Fruit fly (Drosophila melanogaster) whole organism, pupa: ENCODE data around the gene Aprt.
A peak's percentile ranks its signal among the peaks of the same experiment; 100 is the strongest.

Source experiments
- CG10348 ChIP-seq: fragments of 200-800 bp; sonication (Bioruptor generic); IDR thresholded peaks from 2 replicates; pipeline ENCODE4 v1.3.6; 2022; ENCODE audit warnings: missing biosample characterization, missing genetic modification characterization
- CG12605 ChIP-seq: fragments of 200-800 bp; sonication (Bioruptor generic); IDR thresholded peaks from 2 replicates; pipeline ENCODE4 v1.3.6; 2022; ENCODE audit warnings: missing biosample characterization, missing genetic modification characterization
- CG13204 ChIP-seq: fragments of 200-800 bp; sonication (Bioruptor generic); optimal IDR thresholded peaks from 2 replicates; lab custom pipeline; 2018; ENCODE audit warnings: missing biosample characterization, mild to moderate bottlenecking, missing genetic modification characterization, moderate library complexity
- CG14655 ChIP-seq: fragments of 200-800 bp; sonication (Bioruptor generic); optimal IDR thresholded peaks from 3 replicates; lab custom pipeline; 2017; ENCODE audit warnings: mild to moderate bottlenecking, missing biosample characterization, missing genetic modification reagents, missing genetic modification characterization
- CG15710 ChIP-seq: fragments of 200-800 bp; sonication (Bioruptor generic); optimal IDR thresholded peaks from 2 replicates; lab custom pipeline; 2018; ENCODE audit warnings: missing biosample characterization, mild to moderate bottlenecking, missing genetic modification characterization, moderate library complexity
- CG17806 ChIP-seq: fragments of 200-800 bp; sonication (Bioruptor generic); optimal IDR thresholded peaks from 2 replicates; lab custom pipeline; 2018; ENCODE audit warnings: missing biosample characterization, mild to moderate bottlenecking, missing genetic modification characterization, moderate library complexity
- CG32121 ChIP-seq: fragments of 200-800 bp; sonication (Bioruptor generic); IDR thresholded peaks from 2 replicates; pipeline ENCODE4 v1.3.6; 2022; ENCODE audit warnings: missing biosample characterization, missing genetic modification characterization
- CG34367 ChIP-seq: fragments of 200-800 bp; sonication (Bioruptor generic); optimal IDR thresholded peaks from 2 replicates; lab custom pipeline; 2018; ENCODE audit warnings: missing biosample characterization, mild to moderate bottlenecking, missing genetic modification characterization
- CG4496 ChIP-seq: fragments of 200-800 bp; sonication (Bioruptor generic); IDR thresholded peaks from 3 replicates; pipeline ENCODE4 v1.3.6; 2022; ENCODE audit warnings: missing biosample characterization, missing genetic modification characterization
- CG8159 ChIP-seq: fragments of 200-800 bp; sonication (Bioruptor generic); optimal IDR thresholded peaks from 3 replicates; lab custom pipeline; 2018; ENCODE audit warnings: missing biosample characterization, mild to moderate bottlenecking, missing genetic modification characterization, moderate library complexity
- CG8301 ChIP-seq: fragments of 200-800 bp; sonication (Bioruptor generic); optimal IDR thresholded peaks from 2 replicates; lab custom pipeline; 2018; ENCODE audit warnings: missing biosample characterization, mild to moderate bottlenecking, missing genetic modification characterization
- CG9948 ChIP-seq: fragments of 200-800 bp; sonication (Bioruptor generic); optimal IDR thresholded peaks from 2 replicates; lab custom pipeline; 2018; ENCODE audit warnings: missing biosample characterization, mild to moderate bottlenecking, missing genetic modification characterization, moderate library complexity
- D1 ChIP-seq: fragments of 200-800 bp; sonication (Bioruptor generic); optimal IDR thresholded peaks from 2 replicates; lab custom pipeline; 2018; ENCODE audit warnings: missing biosample characterization, mild to moderate bottlenecking, missing genetic modification characterization, moderate library complexity
- EcR ChIP-seq: fragments of 200-800 bp; sonication (Bioruptor generic); optimal IDR thresholded peaks from 3 replicates; lab custom pipeline; 2019; ENCODE audit warnings: missing biosample characterization, missing genetic modification characterization, mild to moderate bottlenecking, moderate library complexity, missing genetic modification reagents
- Ets98B ChIP-seq: fragments of 200-800 bp; sonication (Bioruptor generic); IDR thresholded peaks from 2 replicates; pipeline ENCODE4 v1.3.6; 2022; ENCODE audit warnings: missing biosample characterization, missing genetic modification characterization
- Pif1A ChIP-seq: fragments of 200-800 bp; sonication (Bioruptor generic); optimal IDR thresholded peaks from 3 replicates; lab custom pipeline; 2016; ENCODE audit warnings: missing biosample characterization, missing genetic modification characterization
- Pif1B ChIP-seq: fragments of 200-800 bp; sonication (Bioruptor generic); optimal IDR thresholded peaks from 3 replicates; lab custom pipeline; 2016; ENCODE audit warnings: missing biosample characterization, missing genetic modification characterization
- Snoo ChIP-seq: fragments of 200-800 bp; sonication (Bioruptor generic); optimal IDR thresholded peaks from 3 replicates; lab custom pipeline; 2017; ENCODE audit warnings: missing biosample characterization, mild to moderate bottlenecking, missing genetic modification characterization, inconsistent platforms
- fd96Ca ChIP-seq: fragments of 200-800 bp; sonication (Bioruptor generic); IDR thresholded peaks from 3 replicates; pipeline ENCODE4 v1.3.6; 2022; ENCODE audit warnings: missing biosample characterization, missing genetic modification characterization
- gl ChIP-seq: fragments of 200-800 bp; sonication (Bioruptor generic); optimal IDR thresholded peaks from 2 replicates; lab custom pipeline; 2018; ENCODE audit warnings: missing biosample characterization, mild to moderate bottlenecking, missing genetic modification characterization
- rn ChIP-seq: fragments of 200-800 bp; sonication (Bioruptor generic); IDR thresholded peaks from 2 replicates; pipeline ENCODE4 v1.3.6; 2022; ENCODE audit warnings: missing biosample characterization, missing genetic modification characterization

Gene Aprt

DNA sequence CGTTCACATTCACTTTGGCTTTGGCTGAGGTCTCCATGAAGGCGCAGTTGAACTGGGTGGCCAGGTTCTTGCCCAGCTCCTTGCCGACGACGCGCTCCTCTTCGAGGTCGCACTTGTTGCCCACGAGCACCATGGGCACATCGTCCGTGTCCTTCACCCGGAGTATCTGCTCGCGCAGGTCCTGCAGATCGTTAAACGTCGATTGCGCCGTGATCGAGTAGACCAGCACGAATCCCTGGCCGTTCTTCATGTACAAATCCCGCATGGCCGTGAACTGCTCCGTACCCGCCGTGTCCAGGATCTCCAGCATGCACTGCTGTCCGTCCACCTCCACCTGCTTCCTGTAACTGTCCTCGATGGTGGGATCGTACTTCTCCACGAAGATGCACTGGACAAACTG, 24.1 kb downstream of the Aprt start:
- TF ChIP-seq CG9948 (tag; lab: Kevin White, UChicago) (no peak), Pif1B (GFP tag; lab: Kevin White, UChicago) (no peak), rn (GFP tag; lab: Robert Waterston, UW) (no peak), Pif1A (GFP tag; lab: Kevin White, UChicago) (no peak), CG15710 (tag; lab: Kevin White, UChicago) (no peak), CG17806 (no peak), Snoo (tag; lab: Kevin White, UChicago) (no peak), CG32121 (GFP tag; lab: Robert Waterston, UW) (no peak), fd96Ca (no peak), EcR (no peak), CG8159 (tag; lab: Kevin White, UChicago) (no peak), CG14655 (GFP tag; lab: Kevin White, UChicago) (no peak), CG13204 (GFP tag; lab: Kevin White, UChicago) (no peak), Ets98B (GFP tag; lab: Robert Waterston, UW) (no peak), CG10348 (GFP tag; lab: Robert Waterston, UW) (no peak), CG8301 (tag; lab: Kevin White, UChicago) (no peak)
- TF ChIP-seq, all 21 proteins: peak for 0

DNA sequence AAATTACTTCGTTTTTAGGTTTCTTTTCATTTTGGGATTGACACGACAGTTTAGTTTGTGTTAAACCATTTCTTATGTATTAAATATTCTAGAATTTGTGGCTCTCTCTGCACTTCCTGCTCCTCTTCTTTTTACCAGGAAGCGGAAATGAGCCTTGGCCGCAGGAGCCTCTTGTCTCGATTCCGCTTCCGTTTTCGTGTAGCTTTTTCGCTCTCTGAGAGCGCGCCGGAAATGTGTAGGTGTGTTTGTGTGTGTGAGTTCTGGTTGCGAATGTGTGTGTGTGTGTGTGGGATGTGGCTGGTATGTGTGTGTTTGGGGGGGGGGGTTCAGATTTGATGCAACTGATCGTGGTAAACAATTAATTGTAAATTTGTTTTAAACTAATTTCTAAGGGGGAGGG, 25.3 kb downstream of the Aprt start:
- no peak for TF ChIP-seq D1
- no peak for TF ChIP-seq CG13204 (GFP tag; lab: Kevin White, UChicago)
- no peak for TF ChIP-seq CG34367 (tag; lab: Kevin White, UChicago)
- no peak for TF ChIP-seq CG10348 (GFP tag; lab: Robert Waterston, UW)
- TF ChIP-seq Pif1B (GFP tag; lab: Kevin White, UChicago) = peak; percentile 39
- TF ChIP-seq Pif1A (GFP tag; lab: Kevin White, UChicago) = peak; percentile 51
- TF ChIP-seq Snoo (tag; lab: Kevin White, UChicago) = peak; percentile 62
- peak; percentile 36 for TF ChIP-seq gl
- TF ChIP-seq CG12605 (GFP tag; lab: Robert Waterston, UW) = peak; percentile 20; the same call in 1 of the 2 replicates
- TF ChIP-seq CG9948 (tag; lab: Kevin White, UChicago) = no peak
- no peak for TF ChIP-seq EcR
- no peak for TF ChIP-seq CG15710 (tag; lab: Kevin White, UChicago)
- no peak; the same call in 2 of the 3 replicates for TF ChIP-seq fd96Ca
- no peak for TF ChIP-seq rn (GFP tag; lab: Robert Waterston, UW)
- no peak for TF ChIP-seq CG32121 (GFP tag; lab: Robert Waterston, UW)
- TF ChIP-seq CG17806 = peak; percentile 23
- no peak for TF ChIP-seq CG14655 (GFP tag; lab: Kevin White, UChicago)
- TF ChIP-seq CG4496 (GFP tag; lab: Robert Waterston, UW) = peak; percentile 11; the same call in 1 of the 3 replicates
- no peak for TF ChIP-seq CG8301 (tag; lab: Kevin White, UChicago)
- no peak for TF ChIP-seq Ets98B (GFP tag; lab: Robert Waterston, UW)
- TF ChIP-seq CG8159 (tag; lab: Kevin White, UChicago) = no peak

DNA sequence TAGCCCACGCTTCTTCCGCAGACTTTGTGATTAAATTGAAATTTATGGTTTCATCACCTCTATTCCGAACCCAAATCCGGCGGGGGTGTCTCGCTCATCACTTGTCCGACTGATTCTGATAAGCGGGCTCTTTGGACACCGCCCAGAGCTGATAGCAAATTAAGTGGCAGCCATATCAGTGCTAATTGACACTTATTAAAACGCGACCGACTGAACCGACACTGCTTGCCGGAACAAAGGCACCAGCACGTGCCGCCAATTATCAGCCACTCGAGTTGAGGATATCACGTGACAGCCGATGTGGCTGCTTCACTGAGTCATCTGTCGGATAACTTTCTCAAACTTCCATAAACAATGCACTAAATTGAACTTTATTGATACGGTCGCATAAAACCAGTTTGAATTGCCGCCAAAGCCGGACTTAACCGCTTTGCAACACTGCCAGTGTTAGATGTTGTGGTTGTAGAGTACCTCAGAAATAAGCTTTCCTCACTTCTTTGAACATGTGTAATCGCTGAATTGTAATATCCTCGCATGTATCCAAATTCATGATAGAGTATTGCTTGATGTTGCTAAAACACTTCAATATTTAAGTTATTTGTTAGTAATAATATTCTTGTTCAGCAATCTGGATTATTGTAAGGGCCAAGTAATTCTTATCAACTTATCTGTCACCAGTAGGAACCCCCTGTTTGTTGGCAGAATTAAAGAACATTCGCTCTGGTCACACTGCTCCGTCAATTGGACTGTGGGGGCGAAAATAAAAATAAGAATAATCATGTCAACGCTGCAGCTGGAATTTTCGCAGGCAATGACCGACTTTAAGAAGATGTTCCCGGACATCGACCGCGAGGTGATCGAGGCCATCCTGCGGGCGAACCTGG, 28.1 kb downstream of the Aprt start, which contains the start of gene CG12024:
CG12024 (plus strand) TSS at position 699 of the 884 bp plus-strand sequence.
- TF ChIP-seq rn (GFP tag; lab: Robert Waterston, UW) (no peak), D1 (no peak), CG13204 (GFP tag; lab: Kevin White, UChicago) (no peak), CG4496 (GFP tag; lab: Robert Waterston, UW) (no peak), EcR (no peak), CG8159 (tag; lab: Kevin White, UChicago) (peak; percentile 62), Ets98B (GFP tag; lab: Robert Waterston, UW) (peak; percentile 47; the same call in 1 of the 2 replicates), fd96Ca (no peak), CG15710 (tag; lab: Kevin White, UChicago) (peak; percentile 61), CG32121 (GFP tag; lab: Robert Waterston, UW) (peak; percentile 20; the same call in 1 of the 2 replicates), Pif1B (GFP tag; lab: Kevin White, UChicago) (no peak), CG8301 (tag; lab: Kevin White, UChicago) (peak; percentile 36), Snoo (tag; lab: Kevin White, UChicago) (peak; percentile 50), Pif1A (GFP tag; lab: Kevin White, UChicago) (peak; percentile 35), CG17806 (peak; percentile 29), CG14655 (GFP tag; lab: Kevin White, UChicago) (no peak), CG9948 (tag; lab: Kevin White, UChicago) (peak; percentile 37), CG34367 (tag; lab: Kevin White, UChicago) (peak; percentile 22), CG10348 (GFP tag; lab: Robert Waterston, UW) (no peak), gl (no peak), CG12605 (GFP tag; lab: Robert Waterston, UW) (no peak)

DNA sequence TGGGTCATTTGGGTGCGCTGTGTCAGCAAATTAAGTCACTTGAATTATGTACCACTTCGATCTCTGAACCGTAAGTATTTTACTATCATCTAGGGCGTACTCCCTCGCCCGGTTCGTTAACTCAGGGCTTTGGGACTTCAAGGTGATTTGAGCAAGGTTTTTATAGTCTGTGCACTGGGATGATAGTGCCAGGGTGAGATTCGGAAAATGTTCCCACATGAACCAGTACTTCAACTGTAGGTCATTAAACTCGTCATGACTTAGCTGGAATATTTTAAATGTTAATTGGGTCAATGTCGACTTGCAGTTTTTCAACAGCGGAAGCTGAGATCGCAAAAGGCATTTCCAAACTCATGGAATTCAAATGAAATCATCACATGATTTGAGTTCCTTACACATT, 29.3 kb downstream of the Aprt start, which contains the start of gene CNMa:
CNMa (minus strand) TSS at position 101 of the 400 bp plus-strand sequence.
- no peak for TF ChIP-seq CG12605 (GFP tag; lab: Robert Waterston, UW)
- no peak for TF ChIP-seq fd96Ca
- TF ChIP-seq gl = no peak
- no peak for TF ChIP-seq CG14655 (GFP tag; lab: Kevin White, UChicago)
- TF ChIP-seq CG34367 (tag; lab: Kevin White, UChicago) = no peak
- no peak for TF ChIP-seq Ets98B (GFP tag; lab: Robert Waterston, UW)
- no peak for TF ChIP-seq CG10348 (GFP tag; lab: Robert Waterston, UW)
- no peak for TF ChIP-seq CG4496 (GFP tag; lab: Robert Waterston, UW)
- TF ChIP-seq CG8301 (tag; lab: Kevin White, UChicago) = no peak
- TF ChIP-seq, all 21 proteins: peak for 0

DNA sequence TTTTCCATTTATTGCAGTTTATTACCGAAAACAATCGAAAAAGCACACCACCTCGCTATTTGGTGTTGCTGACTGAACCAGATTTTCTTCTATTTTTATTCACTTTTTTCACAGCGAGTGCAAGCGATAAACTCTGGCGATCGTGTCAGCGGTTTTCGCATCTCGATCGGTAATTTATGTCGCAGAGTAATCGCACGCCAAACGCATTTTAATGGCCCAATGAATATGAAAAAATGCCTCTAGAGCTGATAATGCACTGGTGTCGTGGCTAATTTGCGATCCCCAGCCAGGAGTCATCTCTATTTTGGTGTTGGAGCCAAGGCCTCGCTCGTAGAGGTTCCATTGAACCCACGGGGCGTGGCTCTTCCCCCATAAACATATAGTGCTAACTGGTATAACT, 31.5 kb downstream of the Aprt start:
- TF ChIP-seq EcR = peak; percentile 25
- TF ChIP-seq CG10348 (GFP tag; lab: Robert Waterston, UW) = no peak
